Fruit fly (Drosophila melanogaster) whole organism, wandering third instar larva: ENCODE measurements around the gene Zn72D.

Experiments
- Abd-B ChIP-seq: fragments of >200 bp; optimal IDR thresholded peaks from 2 replicates; lab custom pipeline; 2017; ENCODE audit warnings: missing biosample characterization, missing genetic modification characterization
- Dfd ChIP-seq: fragments of >200 bp; optimal IDR thresholded peaks from 2 replicates; lab custom pipeline; 2017; ENCODE audit warnings: missing biosample characterization, missing genetic modification characterization
- Dif ChIP-seq: fragments of 200-275, 200-300 bp; sonication (Bioruptor generic); optimal IDR thresholded peaks from 2 replicates; lab custom pipeline; 2018; ENCODE audit warnings: missing biosample characterization, missing genetic modification characterization; ENCODE audit not compliant: partially characterized antibody
- N ChIP-seq: fragments of >200 bp; optimal IDR thresholded peaks from 2 replicates; lab custom pipeline; 2018; ENCODE audit warnings: missing biosample characterization, missing external identifiers, missing genetic modification characterization
- OdsH ChIP-seq: fragments of 200-800 bp; sonication (Bioruptor generic); optimal IDR thresholded peaks from 2 replicates; lab custom pipeline; 2016; ENCODE audit warnings: missing biosample characterization, mild to moderate bottlenecking, missing genetic modification characterization
- h ChIP-seq: fragments of 200-800 bp; sonication (Bioruptor generic); optimal IDR thresholded peaks from 3 replicates; lab custom pipeline; 2016; ENCODE audit warnings: missing biosample characterization, mild to moderate bottlenecking, missing genetic modification characterization

DNA sequence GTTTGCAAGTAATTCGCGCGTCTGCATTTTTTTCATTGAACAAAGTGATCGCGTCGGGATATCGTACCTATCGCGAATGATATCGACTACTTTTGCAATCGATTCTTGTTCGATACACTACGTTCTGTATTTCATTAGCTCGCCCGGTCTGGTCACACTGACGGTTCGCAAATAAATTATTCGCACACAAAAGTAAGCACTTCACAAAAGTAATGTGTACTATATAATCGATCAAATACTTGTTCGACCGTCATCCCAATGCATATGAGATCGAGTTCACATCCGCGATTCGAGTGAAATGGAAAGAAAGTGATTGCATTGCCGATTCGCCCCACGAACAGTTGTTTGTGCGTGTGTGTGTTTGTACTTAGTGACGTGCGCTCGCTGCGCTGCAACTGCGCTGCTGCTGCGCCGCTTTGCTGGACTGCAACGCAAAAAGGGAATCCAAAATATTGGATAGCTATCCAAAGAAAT is 22.1 kb downstream of the Zn72D start, which contains the start of the genes CG5235 and ClC-c:
- TF ChIP-seq Dif (no peak), Abd-B (GFP tag; lab: Kevin White, UChicago) (no peak), N (GFP tag; lab: Kevin White, UChicago) (no peak), OdsH (GFP tag; lab: Kevin White, UChicago) (no peak), Dfd (GFP tag; lab: Kevin White, UChicago) (no peak), h (GFP tag; lab: Kevin White, UChicago) (no peak)
